Fruit fly (Drosophila melanogaster) Kc167 (cell line): ENCODE results near the gene RNF220.
A peak's percentile ranks its signal among the peaks of the same experiment; 100 is the strongest.

Experiments used
- Myc ChIP-seq: fragments of >200 bp; optimal IDR thresholded peaks from 2 replicates; lab custom pipeline; 2017; ENCODE audit warnings: missing external identifiers
- Sin3A ChIP-seq: fragments of >200 bp; optimal IDR thresholded peaks from 2 replicates; lab custom pipeline; 2018; ENCODE audit warnings: missing external identifiers
- h ChIP-seq: fragments of >200 bp; optimal IDR thresholded peaks from 3 replicates; lab custom pipeline; 2018; ENCODE audit warnings: missing external identifiers
- insv ChIP-seq: fragments of >200 bp; optimal IDR thresholded peaks from 3 replicates; lab custom pipeline; 2018; ENCODE audit warnings: missing external identifiers
- psq ChIP-seq: fragments of >200 bp; optimal IDR thresholded peaks from 2 replicates; lab custom pipeline; 2017; ENCODE audit warnings: missing external identifiers
- ttk ChIP-seq: sonication (Bioruptor generic); optimal IDR thresholded peaks from 2 replicates; lab custom pipeline; 2017; ENCODE audit warnings: missing external identifiers

RNF220 gene

dm6 chr3R:22726031-22726770 is at the start of gene RNF220:
Gene RNF220, minus strand, starts transcription at chr3R:22726414.
- TF ChIP-seq Myc (no peak), psq (lab: Kevin White, UChicago) (peak; percentile 73)

DNA sequence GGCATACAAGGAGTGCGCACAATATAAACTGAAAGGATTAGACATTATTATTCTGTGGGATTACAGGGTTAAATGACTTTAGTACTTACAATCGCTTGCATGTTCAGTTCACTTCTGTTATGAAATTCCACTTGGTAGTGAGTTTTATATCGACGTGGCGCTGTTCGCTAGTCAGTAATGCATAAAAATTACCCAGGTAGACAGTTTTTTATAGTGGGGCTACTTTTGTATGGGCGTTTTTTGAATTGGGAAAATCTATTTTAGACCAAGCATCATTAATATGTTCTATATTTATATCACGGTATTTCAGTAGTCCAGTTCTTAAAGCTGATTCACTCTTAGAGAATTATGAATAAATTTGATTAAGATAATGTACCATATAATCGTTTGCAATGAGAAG is 45.5 kb upstream of the RNF220 start, which contains the start of gene CG43095:
TSS of gene CG43095 (minus strand) at position 101 of the 400 bp plus-strand sequence.
- no peak for TF ChIP-seq h (lab: Kevin White, UChicago)

DNA sequence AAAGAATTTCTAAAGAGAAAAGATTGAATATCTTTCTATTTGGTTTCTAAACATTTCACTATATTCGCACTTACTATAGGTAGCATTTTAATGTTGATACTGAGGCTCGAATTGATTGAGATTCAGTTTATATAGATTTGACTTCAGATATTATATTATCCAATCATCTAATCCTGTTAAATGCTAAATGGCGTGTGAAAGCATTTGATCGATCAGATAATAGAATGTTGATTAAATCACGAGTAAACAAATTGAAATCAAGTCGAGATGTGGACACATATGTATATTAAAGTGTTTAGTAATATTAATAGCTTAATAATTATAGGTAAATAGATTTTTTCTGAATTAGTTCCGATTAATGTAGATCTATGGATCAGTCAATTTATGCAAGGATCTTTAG is 44.7 kb upstream of the RNF220 start, which contains the start of gene CG43094:
TSS of gene CG43094 (minus strand) at position 101 of the 400 bp plus-strand sequence.
- TF ChIP-seq Myc (no peak), insv (lab: Kevin White, UChicago) (no peak), Sin3A (lab: Kevin White, UChicago) (no peak), psq (lab: Kevin White, UChicago) (no peak), h (lab: Kevin White, UChicago) (no peak), ttk (no peak)

DNA sequence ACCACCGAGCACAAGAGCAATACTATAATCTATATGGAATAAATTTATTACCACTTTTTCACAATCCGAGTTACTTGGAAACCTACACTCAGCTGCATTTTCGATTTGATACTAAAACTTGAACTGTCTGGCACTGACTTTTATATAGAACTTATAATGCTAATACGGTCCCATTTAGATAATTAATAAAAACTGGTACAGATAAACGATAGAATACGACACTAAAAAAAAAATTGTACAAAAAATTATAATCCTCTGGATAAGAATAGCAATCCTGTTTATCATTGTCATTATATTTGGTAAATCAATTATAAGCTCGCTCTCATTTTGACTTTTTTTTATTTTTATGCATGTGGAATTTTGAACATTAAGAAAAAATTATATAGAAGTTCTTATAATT is 44.0 kb upstream of the RNF220 start, which contains the start of gene CG43093:
TSS of gene CG43093 (minus strand) at position 101 of the 400 bp plus-strand sequence.
- no peak for TF ChIP-seq ttk
- TF ChIP-seq Sin3A (lab: Kevin White, UChicago) = no peak
- no peak for TF ChIP-seq h (lab: Kevin White, UChicago)
- TF ChIP-seq psq (lab: Kevin White, UChicago) = no peak
- no peak for TF ChIP-seq insv (lab: Kevin White, UChicago)
- TF ChIP-seq Myc = no peak

dm6 chr3R:22769567-22769966 is 43.4 kb upstream of the RNF220 start, which contains the start of gene CG43092:
Gene CG43092, minus strand, starts transcription at chr3R:22769667.
- no peak for TF ChIP-seq psq (lab: Kevin White, UChicago)
- TF ChIP-seq h (lab: Kevin White, UChicago) = no peak
- no peak for TF ChIP-seq Myc
- no peak for TF ChIP-seq ttk
- no peak for TF ChIP-seq insv (lab: Kevin White, UChicago)
- no peak for TF ChIP-seq Sin3A (lab: Kevin White, UChicago)

dm6 chr3R:22768633-22769032 is 42.4 kb upstream of the RNF220 start, which contains the start of gene CG43091:
Gene CG43091, minus strand, starts transcription at chr3R:22768733.
- TF ChIP-seq ttk = no peak
- no peak for TF ChIP-seq Myc
- no peak for TF ChIP-seq Sin3A (lab: Kevin White, UChicago)
- no peak for TF ChIP-seq psq (lab: Kevin White, UChicago)
- no peak for TF ChIP-seq insv (lab: Kevin White, UChicago)
- no peak for TF ChIP-seq h (lab: Kevin White, UChicago)

DNA sequence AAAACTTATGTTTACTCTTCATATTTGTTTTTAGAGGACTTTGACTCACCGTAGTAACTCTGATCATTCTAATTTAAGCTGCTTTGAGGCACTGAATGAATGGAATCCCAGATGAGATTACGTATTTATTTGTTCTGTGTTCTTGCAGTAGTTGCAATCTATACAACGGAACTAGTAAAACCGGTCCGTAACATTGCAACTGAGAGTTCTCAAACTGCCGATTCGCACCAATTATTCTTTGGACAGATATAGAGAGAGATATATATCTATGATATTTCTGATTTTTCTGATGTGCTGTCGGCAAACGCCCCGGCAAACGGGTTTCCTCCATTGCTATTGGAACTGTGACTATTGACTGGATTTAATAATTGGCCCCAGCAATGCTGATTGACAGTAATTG is 41.4 kb upstream of the RNF220 start, which contains the start of gene CG13841:
TSS of gene CG13841 (minus strand) at position 101 of the 400 bp plus-strand sequence.
- TF ChIP-seq h (lab: Kevin White, UChicago) (no peak), Sin3A (lab: Kevin White, UChicago) (no peak), psq (lab: Kevin White, UChicago) (no peak), ttk (no peak), insv (lab: Kevin White, UChicago) (no peak), Myc (no peak)

- TF ChIP-seq psq (lab: Kevin White, UChicago) (no peak), Myc (no peak), Sin3A (lab: Kevin White, UChicago) (no peak), h (lab: Kevin White, UChicago) (no peak), insv (lab: Kevin White, UChicago) (no peak), ttk (no peak)
Measured at dm6 chr3R:22766072-22766471, 39.9 kb upstream of the RNF220 start, which contains the start of gene Nepl15. Gene Nepl15, minus strand, starts transcription at chr3R:22766172.

DNA sequence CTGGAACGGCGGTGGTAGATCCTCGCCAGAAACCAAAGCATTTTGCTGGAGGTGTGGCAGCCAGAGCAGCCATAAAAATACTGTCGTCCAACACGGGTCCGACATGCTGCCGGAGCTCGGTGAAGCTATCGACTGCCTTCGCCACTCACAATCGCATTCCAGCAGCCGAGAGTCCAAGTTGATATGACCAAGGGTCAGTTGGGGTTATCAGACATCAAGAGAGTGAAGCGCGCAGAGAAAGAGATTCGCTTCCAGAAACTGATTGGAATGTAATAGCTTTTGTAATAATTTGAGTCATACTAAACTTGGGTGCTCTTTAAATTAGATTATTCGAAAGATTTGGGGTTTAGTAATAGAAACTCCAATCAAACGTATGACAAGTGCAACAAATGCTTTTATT is 37.4 kb upstream of the RNF220 start, which contains the start of gene Nepl14:
TSS of gene Nepl14 (minus strand) at position 125 of the 400 bp plus-strand sequence.
- TF ChIP-seq psq (lab: Kevin White, UChicago) = no peak
- TF ChIP-seq Myc = no peak
- TF ChIP-seq h (lab: Kevin White, UChicago) = no peak
- no peak for TF ChIP-seq ttk
- TF ChIP-seq Sin3A (lab: Kevin White, UChicago) = no peak
- no peak for TF ChIP-seq insv (lab: Kevin White, UChicago)

DNA sequence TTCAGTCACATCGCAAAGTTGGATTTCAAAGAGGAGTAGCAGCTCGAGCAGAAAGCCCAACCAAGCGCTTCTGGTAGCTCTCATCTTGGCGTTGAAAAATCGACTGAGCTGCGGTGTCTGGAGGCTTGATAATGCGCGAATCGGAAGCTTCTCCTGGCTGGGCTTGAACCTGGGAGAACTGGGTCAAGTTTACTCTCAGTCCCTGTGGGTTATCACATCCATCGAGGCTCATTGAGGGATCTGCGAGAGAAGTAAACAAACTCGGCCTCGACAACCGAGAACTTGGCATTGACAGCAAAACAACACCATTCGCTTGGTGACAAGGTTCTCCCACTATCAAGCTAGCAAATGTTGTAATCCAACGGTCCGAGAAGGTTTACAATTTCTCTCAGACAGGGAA is 34.8 kb upstream of the RNF220 start, which contains the start of gene Nepl13:
TSS of gene Nepl13 (minus strand) at position 89 of the 400 bp plus-strand sequence.
- no peak for TF ChIP-seq ttk
- TF ChIP-seq psq (lab: Kevin White, UChicago) = no peak
- TF ChIP-seq Sin3A (lab: Kevin White, UChicago) = no peak
- TF ChIP-seq Myc = no peak
- no peak for TF ChIP-seq insv (lab: Kevin White, UChicago)
- TF ChIP-seq h (lab: Kevin White, UChicago) = no peak

dm6 chr3R:22757117-22757516 is 30.9 kb upstream of the RNF220 start:
- TF ChIP-seq Sin3A (lab: Kevin White, UChicago) (no peak), insv (lab: Kevin White, UChicago) (no peak), ttk (no peak), h (lab: Kevin White, UChicago) (no peak), Myc (no peak), psq (lab: Kevin White, UChicago) (no peak)

dm6 chr3R:22756289-22756688 is 30.1 kb upstream of the RNF220 start:
- TF ChIP-seq ttk (no peak), insv (lab: Kevin White, UChicago) (no peak), Sin3A (lab: Kevin White, UChicago) (no peak), psq (lab: Kevin White, UChicago) (no peak), h (lab: Kevin White, UChicago) (no peak)
